Fruit fly (Drosophila melanogaster) whole organism, embryonic: Measurements from ENCODE around the gene CG5618.

Experiments
- Antp ChIP-seq: fragments of 200-800 bp; sonication (Bioruptor generic); optimal IDR thresholded peaks from 3 replicates; lab custom pipeline; 2016; ENCODE audit warnings: missing biosample characterization, missing genetic modification characterization
- BEAF-32 ChIP-seq: fragments of 200-800 bp; sonication (Bioruptor generic); optimal IDR thresholded peaks from 3 replicates; lab custom pipeline; 2017; ENCODE audit warnings: missing biosample characterization, missing genetic modification characterization, mild to moderate bottlenecking, moderate library complexity, missing genetic modification reagents
- CG10543 ChIP-seq: fragments of 200-800 bp; sonication (Bioruptor generic); optimal IDR thresholded peaks from 3 replicates; lab custom pipeline; 2017; ENCODE audit warnings: missing biosample characterization, mild to moderate bottlenecking, missing genetic modification characterization, moderate library complexity
- CG10959 ChIP-seq: fragments of 200-800 bp; sonication (Bioruptor generic); IDR thresholded peaks from 2 replicates; pipeline ENCODE4 v1.3.6; 2022; ENCODE audit warnings: missing biosample characterization, missing genetic modification characterization
- CG11560 ChIP-seq: fragments of 200-800 bp; sonication (Bioruptor generic); IDR thresholded peaks from 3 replicates; pipeline ENCODE4 v1.3.6; 2022; ENCODE audit warnings: missing biosample characterization, missing genetic modification characterization
- CG12659 ChIP-seq: fragments of 200-800 bp; sonication (Bioruptor generic); optimal IDR thresholded peaks from 3 replicates; lab custom pipeline; 2017; ENCODE audit warnings: mild to moderate bottlenecking, missing biosample characterization, missing genetic modification reagents, missing genetic modification characterization
- CG14860 ChIP-seq: fragments of 200-800 bp; sonication (Bioruptor generic); IDR thresholded peaks from 3 replicates; pipeline ENCODE4 v1.3.6; 2022; ENCODE audit warnings: missing biosample characterization, missing genetic modification characterization; ENCODE audit not compliant: partially characterized antibody
- CG14965 ChIP-seq: fragments of 200-800 bp; sonication (Bioruptor generic); optimal IDR thresholded peaks from 2 replicates; lab custom pipeline; 2016; ENCODE audit warnings: missing biosample characterization, missing genetic modification characterization, borderline replicate concordance
- CG31388 ChIP-seq: fragments of 200-800 bp; sonication (Bioruptor generic); optimal IDR thresholded peaks from 2 replicates; lab custom pipeline; 2016; ENCODE audit warnings: missing biosample characterization, missing genetic modification characterization
- CG32772 ChIP-seq: fragments of 200-800 bp; sonication (Bioruptor generic); IDR thresholded peaks from 2 replicates; pipeline ENCODE4 v1.3.6; 2022; ENCODE audit warnings: missing biosample characterization, missing genetic modification characterization
- CG4328 ChIP-seq: fragments of 200-800 bp; sonication (Bioruptor generic); optimal IDR thresholded peaks from 3 replicates; lab custom pipeline; 2017; ENCODE audit warnings: missing biosample characterization, missing genetic modification reagents, missing genetic modification characterization
- CG43689 ChIP-seq: fragments of 200-800 bp; sonication (Bioruptor generic); IDR thresholded peaks from 2 replicates; pipeline ENCODE4 v1.3.6; 2022; ENCODE audit warnings: missing biosample characterization, missing genetic modification characterization
- CG5953 ChIP-seq: fragments of 200-800 bp; sonication (Bioruptor generic); IDR thresholded peaks from 2 replicates; pipeline ENCODE4 v1.3.6; 2022; ENCODE audit warnings: missing biosample characterization, missing genetic modification characterization
- CG6254 ChIP-seq: fragments of 200-800 bp; sonication (Bioruptor generic); optimal IDR thresholded peaks from 3 replicates; lab custom pipeline; 2017; ENCODE audit warnings: mild to moderate bottlenecking, missing biosample characterization, missing genetic modification reagents, missing genetic modification characterization
- CG7963 ChIP-seq: fragments of 200-800 bp; sonication (Bioruptor generic); IDR thresholded peaks from 3 replicates; pipeline ENCODE4 v1.3.6; 2022; ENCODE audit warnings: missing biosample characterization, missing genetic modification characterization; ENCODE audit not compliant: partially characterized antibody
- CG9797 ChIP-seq: fragments of 200-800 bp; sonication (Bioruptor generic); optimal IDR thresholded peaks from 3 replicates; lab custom pipeline; 2018; ENCODE audit warnings: missing biosample characterization, mild to moderate bottlenecking, missing genetic modification characterization
- CkIIα-i1 ChIP-seq: fragments of 200-800 bp; sonication (Bioruptor generic); IDR thresholded peaks from 2 replicates; pipeline ENCODE4 v1.3.6; 2022; ENCODE audit warnings: missing biosample characterization, missing genetic modification characterization
- CrebB ChIP-seq: fragments of 200-800 bp; sonication (Bioruptor generic); optimal IDR thresholded peaks from 3 replicates; lab custom pipeline; 2018; ENCODE audit warnings: missing biosample characterization, mild to moderate bottlenecking, missing genetic modification characterization
- D19B ChIP-seq: fragments of 200-800 bp; sonication (Bioruptor generic); optimal IDR thresholded peaks from 2 replicates; lab custom pipeline; 2017; ENCODE audit warnings: missing biosample characterization, mild to moderate bottlenecking, missing genetic modification characterization
- E2f1 ChIP-seq: fragments of 200-800 bp; sonication (Bioruptor generic); IDR thresholded peaks from 2 replicates; pipeline ENCODE4 v1.3.6; 2022; ENCODE audit warnings: missing biosample characterization, missing genetic modification characterization
- ERR ChIP-seq: fragments of 200-800 bp; sonication (Bioruptor generic); optimal IDR thresholded peaks from 2 replicates; lab custom pipeline; 2016; ENCODE audit warnings: missing biosample characterization, missing genetic modification characterization
- HLH3B ChIP-seq: fragments of 200-800 bp; sonication (Bioruptor generic); IDR thresholded peaks from 2 replicates; pipeline ENCODE4 v1.3.6; 2022; ENCODE audit warnings: missing biosample characterization, missing genetic modification characterization
- HLH4C ChIP-seq: fragments of 200-800 bp; sonication (Bioruptor generic); IDR thresholded peaks from 3 replicates; pipeline ENCODE4 v1.3.6; 2022; ENCODE audit warnings: missing biosample characterization, missing genetic modification characterization; ENCODE audit not compliant: partially characterized antibody
- Hr39 ChIP-seq: fragments of >200 bp; optimal IDR thresholded peaks from 2 replicates; lab custom pipeline; 2017
- Hsf ChIP-seq: fragments of 200-800 bp; sonication (Bioruptor generic); optimal IDR thresholded peaks from 3 replicates; lab custom pipeline; 2016; ENCODE audit warnings: missing biosample characterization, missing genetic modification characterization
- MBD-R2 ChIP-seq: fragments of 200-800 bp; sonication (Bioruptor generic); IDR thresholded peaks from 2 replicates; pipeline ENCODE4 v1.3.6; 2022; ENCODE audit warnings: missing biosample characterization, missing genetic modification characterization
- NFAT ChIP-seq: fragments of 200-800 bp; sonication (Bioruptor generic); IDR thresholded peaks from 2 replicates; pipeline ENCODE4 v1.3.6; 2022; ENCODE audit warnings: missing biosample characterization, missing genetic modification characterization
- Ssrp ChIP-seq: fragments of 200-800 bp; sonication (Bioruptor generic); optimal IDR thresholded peaks from 2 replicates; lab custom pipeline; 2018; ENCODE audit warnings: missing biosample characterization, mild to moderate bottlenecking, missing genetic modification characterization, moderate library complexity
- ara ChIP-seq: fragments of 200-800 bp; sonication (Bioruptor generic); IDR thresholded peaks from 2 replicates; pipeline ENCODE4 v1.3.6; 2022; ENCODE audit warnings: missing biosample characterization, missing genetic modification characterization
- cato ChIP-seq: fragments of 200-800 bp; sonication (Bioruptor generic); optimal IDR thresholded peaks from 2 replicates; lab custom pipeline; 2016; ENCODE audit warnings: missing biosample characterization, missing genetic modification characterization, borderline replicate concordance
- cg ChIP-seq: fragments of 200-800 bp; sonication (Bioruptor generic); optimal IDR thresholded peaks from 3 replicates; lab custom pipeline; 2019; ENCODE audit warnings: missing biosample characterization, mild to moderate bottlenecking, missing genetic modification characterization, moderate library complexity
- dan ChIP-seq: fragments of 200-800 bp; sonication (Bioruptor generic); IDR thresholded peaks from 2 replicates; pipeline ENCODE4 v1.3.6; 2022; ENCODE audit warnings: missing biosample characterization, missing genetic modification characterization
- dpn ChIP-seq, 2 experiments: fragments of 200-800 bp; sonication (Bioruptor generic); optimal IDR thresholded peaks; 3 replicates each; lab custom pipeline; 2016; ENCODE audit warnings: missing biosample characterization in 2 of 2, missing genetic modification characterization in 2 of 2
- fd3F ChIP-seq: fragments of 200-800 bp; sonication (Bioruptor generic); optimal IDR thresholded peaks from 2 replicates; lab custom pipeline; 2018; ENCODE audit warnings: missing biosample characterization, mild to moderate bottlenecking, missing genetic modification characterization, moderate library complexity
- fd64A ChIP-seq: fragments of 200-800 bp; sonication (Bioruptor generic); optimal IDR thresholded peaks from 3 replicates; lab custom pipeline; 2018; ENCODE audit warnings: missing biosample characterization, mild to moderate bottlenecking, missing genetic modification characterization
- fru ChIP-seq: fragments of >200 bp; optimal IDR thresholded peaks from 2 replicates; lab custom pipeline; 2017
- insv ChIP-seq, 2 experiments: fragments of 200-800 bp; sonication (Bioruptor generic); optimal IDR thresholded peaks; 3 replicates each; lab custom pipeline; 2016 to 2018; ENCODE audit warnings: missing biosample characterization in 2 of 2, missing genetic modification characterization in 2 of 2
- nau ChIP-seq: fragments of 200-800 bp; sonication (Bioruptor generic); optimal IDR thresholded peaks from 3 replicates; lab custom pipeline; 2017; ENCODE audit warnings: missing biosample characterization, mild to moderate bottlenecking, missing genetic modification characterization, missing genetic modification reagents
- nerfin-2 ChIP-seq: fragments of 200-800 bp; sonication (Bioruptor generic); IDR thresholded peaks from 2 replicates; pipeline ENCODE4 v1.3.6; 2022; ENCODE audit warnings: missing biosample characterization, missing genetic modification characterization; ENCODE audit not compliant: partially characterized antibody
- oc ChIP-seq: fragments of 200-800 bp; sonication (Bioruptor generic); optimal IDR thresholded peaks from 2 replicates; lab custom pipeline; 2018; ENCODE audit warnings: missing biosample characterization, mild to moderate bottlenecking, missing genetic modification characterization, moderate library complexity
- ro ChIP-seq: fragments of 200-800 bp; sonication (Bioruptor generic); IDR thresholded peaks from 2 replicates; pipeline ENCODE4 v1.3.6; 2022; ENCODE audit warnings: missing biosample characterization, missing genetic modification characterization
- seq ChIP-seq: fragments of 200-800 bp; sonication (Bioruptor generic); IDR thresholded peaks from 2 replicates; pipeline ENCODE4 v1.3.6; 2022; ENCODE audit warnings: missing biosample characterization, missing genetic modification characterization
- shn ChIP-seq: fragments of 200-800 bp; sonication (Bioruptor generic); optimal IDR thresholded peaks from 3 replicates; lab custom pipeline; 2016; ENCODE audit warnings: missing biosample characterization, missing genetic modification characterization
- sna ChIP-seq: fragments of 200-800 bp; sonication (Bioruptor generic); IDR thresholded peaks from 2 replicates; pipeline ENCODE4 v1.3.6; 2022; ENCODE audit warnings: missing biosample characterization, missing genetic modification characterization; ENCODE audit not compliant: partially characterized antibody
- tup ChIP-seq: fragments of 200-800 bp; sonication (Bioruptor generic); optimal IDR thresholded peaks from 2 replicates; lab custom pipeline; 2016; ENCODE audit warnings: missing biosample characterization, mild to moderate bottlenecking, missing genetic modification characterization, moderate library complexity
- vvl ChIP-seq: fragments of 200-800 bp; sonication (Bioruptor generic); IDR thresholded peaks from 2 replicates; pipeline ENCODE4 v1.3.6; 2022; ENCODE audit warnings: missing biosample characterization, missing genetic modification characterization
- zf30C ChIP-seq: fragments of 200-800 bp; sonication (Bioruptor generic); optimal IDR thresholded peaks from 3 replicates; lab custom pipeline; 2018; ENCODE audit warnings: missing biosample characterization, mild to moderate bottlenecking, missing genetic modification characterization
- zfh2 ChIP-seq: fragments of 200-800 bp; sonication (Bioruptor generic); optimal IDR thresholded peaks from 2 replicates; lab custom pipeline; 2016; ENCODE audit warnings: missing biosample characterization, missing genetic modification characterization

Gene CG5618

DNA sequence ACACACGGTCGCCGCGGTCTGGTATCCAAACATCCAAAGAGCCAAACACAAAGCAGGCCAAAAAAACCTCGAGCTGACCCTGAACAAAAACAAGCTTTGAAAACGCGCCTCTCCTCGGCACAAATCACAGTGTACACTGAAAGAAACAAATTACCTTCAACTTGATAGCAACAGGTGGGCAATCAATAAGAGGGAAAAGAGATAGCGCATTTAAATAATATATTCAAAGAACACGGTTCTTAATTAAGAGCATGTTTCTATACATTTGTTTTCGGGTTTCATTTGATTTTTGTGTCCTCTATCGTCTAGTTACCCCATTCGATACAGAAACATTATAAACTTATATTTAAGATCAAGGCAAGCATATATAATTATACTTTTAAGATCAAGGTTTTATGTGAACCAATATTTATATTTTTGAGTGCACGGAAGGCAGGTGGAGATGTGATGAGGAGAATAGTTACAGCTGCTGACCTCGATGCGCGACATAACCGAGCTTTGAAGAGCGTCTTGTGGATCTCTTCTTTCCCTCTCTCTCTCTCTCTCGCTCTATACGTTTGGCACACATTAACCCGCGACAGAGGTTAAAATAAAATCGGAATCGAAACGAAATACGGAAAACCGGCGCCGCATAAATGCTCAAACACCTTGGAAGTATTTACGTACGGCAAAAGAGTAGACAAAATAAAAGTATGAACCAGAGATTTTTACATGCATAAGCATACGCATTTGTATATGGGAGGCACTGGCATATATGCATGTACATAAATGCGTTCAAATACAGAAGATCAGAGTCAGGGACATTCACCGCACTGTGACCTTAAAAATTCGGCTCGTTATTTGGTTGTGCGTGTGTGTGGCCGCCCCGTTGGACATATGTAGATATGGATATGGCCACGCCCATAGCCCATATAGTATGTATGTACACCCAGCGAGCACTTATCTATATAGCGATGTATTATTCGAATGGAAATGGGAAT is 45.3 kb downstream of the CG5618 start (continued):
- TF ChIP-seq shn (GFP tag; lab: Kevin White, UChicago): peak; percentile 59
- TF ChIP-seq CG31388: peak; percentile 67
- TF ChIP-seq zfh2 (GFP tag; lab: Kevin White, UChicago): peak; percentile 64
- no peak for TF ChIP-seq CG7963
- peak; percentile 86 for TF ChIP-seq Ssrp
- TF ChIP-seq D19B: peak; percentile 64
- no peak for TF ChIP-seq Hr39 (lab: Kevin White, UChicago)
- peak; percentile 11 for TF ChIP-seq fd64A (GFP tag; lab: Kevin White, UChicago)
- no peak for TF ChIP-seq fru (lab: Kevin White, UChicago)
- TF ChIP-seq HLH3B (GFP tag; lab: Robert Waterston, UW): peak; percentile 72
- peak; percentile 9; the same call in 1 of the 2 replicates for TF ChIP-seq MBD-R2 (GFP tag; lab: Robert Waterston, UW)
- TF ChIP-seq nerfin-2: no peak
- TF ChIP-seq ara (GFP tag; lab: Robert Waterston, UW): no peak
- TF ChIP-seq CG6254: peak; percentile 44
- peak; percentile 3 for TF ChIP-seq ERR (GFP tag; lab: Kevin White, UChicago)
- peak; percentile 86 for TF ChIP-seq seq (GFP tag; lab: Robert Waterston, UW)
- TF ChIP-seq HLH4C (GFP tag; lab: Robert Waterston, UW): no peak
- TF ChIP-seq cg (GFP tag; lab: Kevin White, UChicago): peak; percentile 51
- TF ChIP-seq sna (GFP tag; lab: Robert Waterston, UW): no peak
- peak in 1 of 2 experiments; percentile 12 for TF ChIP-seq insv (GFP tag; optimal IDR thresholded peaks at IDR 0.05; lab: Kevin White, UChicago)
- no peak for TF ChIP-seq CkIIα-i1
- peak; percentile 81 for TF ChIP-seq nau
- TF ChIP-seq CG5953: no peak; the same call in 1 of the 2 replicates
- peak; percentile 71 for TF ChIP-seq CrebB (tag; lab: Kevin White, UChicago)
- TF ChIP-seq zf30C (GFP tag; lab: Kevin White, UChicago): peak; percentile 81
- peak; percentile 58 for TF ChIP-seq Antp (GFP tag; lab: Kevin White, UChicago)
- peak; percentile 78 for TF ChIP-seq E2f1 (GFP tag; lab: Robert Waterston, UW)
- peak; percentile 64 for TF ChIP-seq cato (GFP tag; lab: Kevin White, UChicago)
- TF ChIP-seq CG10959 (GFP tag; lab: Robert Waterston, UW): 0 out of 2 replicates have a peak, but pooled peaks have one; percentile 46
- peak; percentile 67 for TF ChIP-seq CG4328
- peak; percentile 86 for TF ChIP-seq Hsf (GFP tag; lab: Kevin White, UChicago)
- peak; percentile 86 for TF ChIP-seq fd3F (GFP tag; lab: Kevin White, UChicago)
- peak; percentile 38; the same call in 1 of the 2 replicates for TF ChIP-seq ro (GFP tag; lab: Robert Waterston, UW)
- no peak for TF ChIP-seq BEAF-32 (GFP tag; lab: Kevin White, UChicago)
- peak; percentile 91 for TF ChIP-seq CG10543 (GFP tag; lab: Kevin White, UChicago)
- peak; percentile 90 for TF ChIP-seq CG12659
- TF ChIP-seq dpn (GFP tag; optimal IDR thresholded peaks at IDR 0.05; lab: Kevin White, UChicago): peak; percentile 77 to 84
- peak; percentile 32 for TF ChIP-seq tup (GFP tag; lab: Kevin White, UChicago)
- no peak for TF ChIP-seq dan (GFP tag; lab: Robert Waterston, UW)
- peak; percentile 38 for TF ChIP-seq CG14965 (GFP tag; lab: Kevin White, UChicago)
- TF ChIP-seq vvl (GFP tag; lab: Robert Waterston, UW): peak; percentile 80
- TF ChIP-seq CG32772 (GFP tag; lab: Robert Waterston, UW): peak; percentile 23; the same call in 1 of the 2 replicates
- peak; percentile 60 for TF ChIP-seq oc
- TF ChIP-seq CG14860 (GFP tag; lab: Robert Waterston, UW): no peak
- peak; percentile 13 for TF ChIP-seq CG9797 (GFP tag; lab: Kevin White, UChicago)
- 0 out of 2 replicates have a peak, but pooled peaks have one; percentile 24 for TF ChIP-seq CG43689 (GFP tag; lab: Robert Waterston, UW)
- TF ChIP-seq NFAT (GFP tag; lab: Robert Waterston, UW): peak; percentile 57; the same call in 1 of the 2 replicates
- TF ChIP-seq CG11560 (tag; lab: Robert Waterston, UW): no peak
